Fruit fly (Drosophila melanogaster): ENCODE results near the gene CG44040.

DNA sequence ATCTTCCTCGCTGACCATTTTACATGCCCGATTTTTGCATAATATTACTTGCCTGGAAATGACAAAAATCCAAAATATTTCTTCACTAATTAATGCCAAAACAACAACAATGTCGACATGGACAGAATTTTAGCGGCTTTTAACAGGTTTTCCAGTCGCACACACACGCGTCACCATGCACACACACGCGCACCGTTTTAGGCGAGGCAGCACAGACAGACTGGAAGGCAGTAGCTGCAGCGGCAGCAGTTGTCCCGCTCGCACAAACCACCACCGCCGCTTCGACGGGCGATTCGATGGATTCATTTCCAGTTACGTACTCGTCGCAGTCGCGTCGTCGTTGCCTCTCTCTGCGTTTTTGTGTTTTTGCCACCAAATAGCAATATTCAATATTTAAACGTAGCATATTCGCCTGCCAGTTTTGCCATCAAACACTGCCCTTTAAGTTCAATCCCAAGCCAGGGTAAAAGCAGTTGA is 29.5 kb upstream of the CG44040 start, which contains the start of gene CG45218:
- peak; percentile 7 for TF ChIP-seq CG9139 (GFP tag; optimal IDR thresholded peaks at IDR 0.05)
- no peak for TF ChIP-seq Gug (GFP tag; IDR thresholded peaks at IDR 0.05)
- TF ChIP-seq Eip75B (GFP tag; optimal IDR thresholded peaks at IDR 0.05) = no peak
- no peak for TF ChIP-seq spab (GFP tag; optimal IDR thresholded peaks at IDR 0.05)
